Fruit fly (Drosophila melanogaster): ENCODE measurements around the gene fzo.

fzo gene

DNA sequence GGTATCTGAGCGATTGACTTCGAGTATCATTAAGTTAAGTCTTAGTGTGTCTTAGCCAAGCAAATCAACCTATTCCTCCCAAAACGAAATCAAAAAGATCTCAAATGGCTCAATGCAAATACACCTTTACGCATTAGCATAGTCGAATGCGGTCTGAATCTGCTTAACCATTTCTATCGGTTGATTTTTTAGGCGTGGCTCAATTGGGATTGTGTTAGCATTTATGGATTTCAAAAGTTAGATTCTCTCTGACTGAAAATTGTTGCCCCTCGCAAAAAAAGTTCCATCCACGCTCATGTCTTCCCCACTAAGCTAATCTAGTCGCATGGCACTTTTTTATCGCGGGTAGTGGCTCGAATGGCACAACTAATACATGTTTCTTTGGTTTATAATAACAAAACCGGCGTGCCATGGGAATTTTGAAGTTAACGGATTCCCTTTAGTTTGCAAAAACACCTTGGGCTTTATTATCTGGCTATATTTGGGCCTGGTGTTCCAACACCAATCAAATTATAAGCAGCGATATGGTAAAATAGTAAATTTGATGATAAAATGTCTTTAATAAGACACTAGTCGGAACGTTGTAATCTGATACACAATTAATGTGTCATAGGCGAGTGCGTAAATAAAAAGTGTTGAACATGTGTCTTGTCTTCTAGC lies 24.9 kb upstream of the fzo start:
- TF ChIP-seq Snoo (tag; optimal IDR thresholded peaks at IDR 0.05) = no peak
- no peak for TF ChIP-seq Ets98B (GFP tag; IDR thresholded peaks at IDR 0.05)
- TF ChIP-seq CG34367 (tag; optimal IDR thresholded peaks at IDR 0.05) = no peak
- no peak for TF ChIP-seq CG17806 (tag; optimal IDR thresholded peaks at IDR 0.05)
- TF ChIP-seq CG32121 (GFP tag; IDR thresholded peaks at IDR 0.05) = no peak
- TF ChIP-seq CG8301 (tag; optimal IDR thresholded peaks at IDR 0.05) = no peak
- TF ChIP-seq CG13204 (GFP tag; optimal IDR thresholded peaks at IDR 0.05) = no peak
- TF ChIP-seq CG4496 (GFP tag; IDR thresholded peaks at IDR 0.05) = no peak
- TF ChIP-seq CG9948 (tag; optimal IDR thresholded peaks at IDR 0.05) = no peak
- TF ChIP-seq D1 (tag; optimal IDR thresholded peaks at IDR 0.05) = no peak
- TF ChIP-seq Pif1B (GFP tag; optimal IDR thresholded peaks at IDR 0.05) = no peak

DNA sequence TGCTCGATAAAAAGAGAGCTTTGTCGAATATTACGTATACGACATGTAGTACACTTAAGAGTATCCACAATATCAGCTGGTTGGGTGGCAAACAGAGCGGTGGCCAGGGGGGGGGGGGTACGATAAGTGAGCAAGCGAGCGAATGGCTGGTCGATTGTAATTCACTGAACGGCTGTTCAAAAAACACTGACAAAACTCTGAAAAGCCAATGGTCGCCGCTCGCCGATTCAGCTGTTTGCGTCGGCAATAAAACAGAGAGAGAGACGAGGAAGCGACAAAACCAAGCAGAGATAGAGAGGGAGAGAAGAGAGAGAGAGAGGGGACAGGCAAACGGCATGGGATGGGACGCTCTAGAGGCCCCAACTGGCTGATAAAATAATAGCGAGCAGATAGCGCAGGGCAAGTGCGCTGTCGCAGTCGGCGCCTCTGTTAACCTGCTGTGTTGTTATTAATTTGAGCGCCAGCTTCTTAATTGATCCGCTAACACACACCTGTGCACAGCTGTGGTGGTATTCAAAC lies 22.7 kb upstream of the fzo start, which contains the start of gene cnc:
cnc (minus strand) TSS at position 191 of the 519 bp plus-strand sequence.
- TF ChIP-seq CG10348 (GFP tag; IDR thresholded peaks at IDR 0.05) = no peak
- TF ChIP-seq CG32121 (GFP tag; IDR thresholded peaks at IDR 0.05) = 0 out of 2 replicates have a peak, but pooled peaks have one; percentile 37
- TF ChIP-seq Pif1B (GFP tag; optimal IDR thresholded peaks at IDR 0.05) = peak; percentile 30
- TF ChIP-seq CG14655 (GFP tag; optimal IDR thresholded peaks at IDR 0.05) = no peak
- peak; percentile 87 for TF ChIP-seq CG13204 (GFP tag; optimal IDR thresholded peaks at IDR 0.05)
- no peak; the same call in 2 of the 3 replicates for TF ChIP-seq fd96Ca (GFP tag; IDR thresholded peaks at IDR 0.05)
- TF ChIP-seq Ets98B (GFP tag; IDR thresholded peaks at IDR 0.05) = peak; percentile 67; the same call in 1 of the 2 replicates
- no peak; the same call in 1 of the 2 replicates for TF ChIP-seq CG12605 (GFP tag; IDR thresholded peaks at IDR 0.05)
- peak; percentile 69 for TF ChIP-seq CG4496 (GFP tag; IDR thresholded peaks at IDR 0.05)
- TF ChIP-seq EcR (GFP tag; optimal IDR thresholded peaks at IDR 0.05) = peak; percentile 84
- TF ChIP-seq CG34367 (tag; optimal IDR thresholded peaks at IDR 0.05) = no peak
- TF ChIP-seq Pif1A (GFP tag; optimal IDR thresholded peaks at IDR 0.05) = peak; percentile 8
- TF ChIP-seq D1 (tag; optimal IDR thresholded peaks at IDR 0.05) = no peak

DNA sequence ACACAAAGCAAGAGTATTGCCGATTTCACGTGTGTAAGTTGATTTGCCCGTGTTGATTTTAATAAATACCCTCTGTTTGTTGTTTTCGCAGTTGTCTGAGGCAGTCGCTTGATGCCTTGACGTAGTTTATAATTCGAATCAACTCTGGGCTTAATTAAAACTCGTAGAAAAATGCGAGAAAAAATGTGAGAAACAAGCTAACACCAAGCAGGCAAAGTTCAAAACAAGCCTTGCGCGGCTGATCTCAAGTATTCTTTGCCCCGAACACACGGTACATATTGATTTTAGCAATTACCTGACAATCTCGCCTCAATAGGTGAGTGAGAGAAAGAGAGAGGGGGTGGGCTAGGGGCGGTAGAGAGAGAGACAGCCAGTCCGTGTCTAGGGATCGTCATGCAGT lies 21.4 kb upstream of the fzo start:
- TF ChIP-seq CG34367 (tag; optimal IDR thresholded peaks at IDR 0.05) = peak; percentile 10
- no peak for TF ChIP-seq CG8159 (tag; optimal IDR thresholded peaks at IDR 0.05)
- no peak for TF ChIP-seq CG8301 (tag; optimal IDR thresholded peaks at IDR 0.05)

DNA sequence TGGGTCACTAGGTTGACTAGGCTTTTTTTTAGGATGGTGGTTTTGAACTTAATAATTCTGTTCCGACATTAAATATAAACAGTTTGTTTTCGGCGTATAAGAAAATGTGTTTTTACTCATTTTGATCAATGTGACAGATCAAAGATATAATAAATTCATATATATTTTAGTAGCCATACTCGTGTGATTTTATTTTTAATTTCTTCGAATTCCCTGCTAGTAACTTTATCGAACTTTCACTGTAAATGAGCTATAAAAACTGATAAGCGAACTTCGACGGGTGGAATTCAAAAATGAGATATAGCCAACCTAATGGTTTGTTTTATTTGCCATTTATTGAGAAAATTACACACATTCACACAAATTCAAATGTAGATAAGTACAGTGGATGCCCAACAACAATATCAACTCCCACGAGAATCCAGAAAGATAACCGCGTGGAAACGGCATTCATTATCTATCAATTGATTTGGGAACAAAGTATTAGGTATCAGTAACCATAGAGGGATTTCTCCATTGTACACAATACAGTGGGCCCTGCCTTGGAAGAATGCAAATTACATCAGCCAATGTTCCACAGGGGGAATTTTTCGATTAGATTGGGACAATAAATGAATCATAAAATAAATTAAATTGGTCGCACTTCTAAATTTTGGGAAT lies 19.4 kb upstream of the fzo start:
- no peak for TF ChIP-seq CG4496 (GFP tag; IDR thresholded peaks at IDR 0.05)
- no peak for TF ChIP-seq fd96Ca (GFP tag; IDR thresholded peaks at IDR 0.05)
- no peak for TF ChIP-seq CG8301 (tag; optimal IDR thresholded peaks at IDR 0.05)
- TF ChIP-seq rn (GFP tag; IDR thresholded peaks at IDR 0.05) = no peak
- no peak for TF ChIP-seq Ets98B (GFP tag; IDR thresholded peaks at IDR 0.05)
- no peak for TF ChIP-seq CG15710 (tag; optimal IDR thresholded peaks at IDR 0.05)
- TF ChIP-seq CG14655 (GFP tag; optimal IDR thresholded peaks at IDR 0.05) = no peak
- no peak for TF ChIP-seq CG32121 (GFP tag; IDR thresholded peaks at IDR 0.05)
- TF ChIP-seq CG8159 (tag; optimal IDR thresholded peaks at IDR 0.05) = no peak
- TF ChIP-seq D1 (tag; optimal IDR thresholded peaks at IDR 0.05) = no peak
- no peak for TF ChIP-seq Pif1B (GFP tag; optimal IDR thresholded peaks at IDR 0.05)
- no peak for TF ChIP-seq CG12605 (GFP tag; IDR thresholded peaks at IDR 0.05)

DNA sequence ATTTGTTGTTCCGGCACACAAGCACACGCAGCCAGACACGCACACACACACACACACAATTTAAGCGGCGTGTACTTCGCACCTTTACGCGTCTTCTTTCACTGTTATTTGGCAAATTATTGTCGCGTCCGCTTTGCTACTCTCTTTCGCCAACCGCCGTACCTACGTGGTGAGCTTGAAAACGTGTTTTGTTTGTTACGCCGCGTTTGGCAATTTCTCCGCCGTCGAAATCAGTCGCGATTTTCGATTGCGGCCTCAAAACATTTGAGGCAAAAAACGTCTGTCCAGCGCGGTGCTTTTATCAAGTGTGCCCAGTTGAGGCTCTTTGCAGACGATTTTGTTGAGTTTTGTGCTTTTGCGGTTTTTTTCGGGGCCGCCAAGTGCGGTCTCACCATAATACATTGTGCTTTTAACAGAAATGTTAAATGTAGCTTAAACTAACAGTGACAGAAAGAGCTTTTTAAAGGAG lies 17.9 kb upstream of the fzo start:
- TF ChIP-seq Pif1B (GFP tag; optimal IDR thresholded peaks at IDR 0.05) (no peak), CG8301 (tag; optimal IDR thresholded peaks at IDR 0.05) (no peak), Snoo (tag; optimal IDR thresholded peaks at IDR 0.05) (peak; percentile 38), CG8159 (tag; optimal IDR thresholded peaks at IDR 0.05) (no peak), fd96Ca (GFP tag; IDR thresholded peaks at IDR 0.05) (no peak), CG15710 (tag; optimal IDR thresholded peaks at IDR 0.05) (peak; percentile 7), gl (tag; optimal IDR thresholded peaks at IDR 0.05) (peak; percentile 47), EcR (GFP tag; optimal IDR thresholded peaks at IDR 0.05) (peak; percentile 32), CG17806 (tag; optimal IDR thresholded peaks at IDR 0.05) (peak; percentile 7), CG4496 (GFP tag; IDR thresholded peaks at IDR 0.05) (peak; percentile 53; the same call in 2 of the 3 replicates), CG10348 (GFP tag; IDR thresholded peaks at IDR 0.05) (no peak), CG34367 (tag; optimal IDR thresholded peaks at IDR 0.05) (no peak), D1 (tag; optimal IDR thresholded peaks at IDR 0.05) (no peak), CG12605 (GFP tag; IDR thresholded peaks at IDR 0.05) (no peak), CG13204 (GFP tag; optimal IDR thresholded peaks at IDR 0.05) (peak; percentile 3), CG32121 (GFP tag; IDR thresholded peaks at IDR 0.05) (no peak), Ets98B (GFP tag; IDR thresholded peaks at IDR 0.05) (no peak; the same call in 1 of the 2 replicates), CG14655 (GFP tag; optimal IDR thresholded peaks at IDR 0.05) (no peak), CG9948 (tag; optimal IDR thresholded peaks at IDR 0.05) (no peak), rn (GFP tag; IDR thresholded peaks at IDR 0.05) (no peak), Pif1A (GFP tag; optimal IDR thresholded peaks at IDR 0.05) (no peak)

All from whole organism, pupa.